Worm (Caenorhabditis elegans): Measurements from ENCODE around the gene col-115.

The col-115 gene

DNA sequence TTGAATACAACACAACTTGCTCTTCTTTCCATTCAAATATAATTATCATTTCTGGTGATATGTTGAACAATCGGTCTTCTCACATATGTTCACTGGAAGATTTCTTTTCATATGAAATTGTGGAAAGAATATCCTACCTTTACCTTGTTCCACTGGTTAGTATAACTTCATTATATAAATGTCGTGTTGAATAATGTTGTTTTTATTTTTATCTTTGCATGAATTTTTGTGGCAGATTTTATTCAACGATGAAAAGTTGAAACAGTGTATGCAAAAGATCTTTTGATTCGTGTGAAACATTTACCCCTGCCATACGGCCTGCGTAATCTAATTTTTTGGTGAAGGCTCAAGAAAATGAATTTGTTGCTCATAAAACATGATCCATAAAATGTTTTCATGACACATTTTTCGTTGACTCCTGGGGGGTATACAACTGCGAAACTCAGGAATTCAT lies 26.6 kb upstream of the col-115 start (continued):
- TF ChIP-seq ama-1 (optimal IDR thresholded peaks at IDR 0.05) (no peak), ama-1 (GFP tag; optimal IDR thresholded peaks at IDR 0.05) (no peak), aptf-2 (GFP tag; conservative IDR thresholded peaks at IDR 0.05) (no peak), mxl-1 (tag; optimal IDR thresholded peaks at IDR 0.05) (peak; percentile 36), xnd-1 (tag; optimal IDR thresholded peaks at IDR 0.05) (peak; percentile 53), ztf-3 (GFP tag; optimal IDR thresholded peaks at IDR 0.05) (no peak), ztf-6 (GFP tag; IDR thresholded peaks at IDR 0.05) (no peak), unc-130 (GFP tag; optimal IDR thresholded peaks at IDR 0.05) (peak; percentile 52), madf-10 (tag; optimal IDR thresholded peaks at IDR 0.05) (no peak), hlh-26 (GFP tag; conservative IDR thresholded peaks at IDR 0.05) (no peak), T26A5.8 (tag; optimal IDR thresholded peaks at IDR 0.05) (peak; percentile 72), chd-7 (tag; optimal IDR thresholded peaks at IDR 0.05) (peak; percentile 88), ccch-3 (GFP tag; optimal IDR thresholded peaks at IDR 0.05) (no peak), egrh-3 (GFP tag; IDR thresholded peaks at IDR 0.05) (no peak), ztf-26 (tag; optimal IDR thresholded peaks at IDR 0.05) (no peak), F57C9.4 (tag; optimal IDR thresholded peaks at IDR 0.05) (peak; percentile 78), dpl-1 (GFP tag; optimal IDR thresholded peaks at IDR 0.05) (no peak), F22D6.2 (tag; optimal IDR thresholded peaks at IDR 0.05) (no peak), snpc-1.1 (tag; optimal IDR thresholded peaks at IDR 0.05; ENCODE audit: insufficient read depth) (peak; percentile 60), nhr-80 (tag; optimal IDR thresholded peaks at IDR 0.05) (no peak), F10E7.11 (tag; optimal IDR thresholded peaks at IDR 0.05) (peak; percentile 65), bed-1 (GFP tag; IDR thresholded peaks at IDR 0.05) (no peak), lsy-27 (tag; optimal IDR thresholded peaks at IDR 0.05; ENCODE audit: borderline replicate concordance, insufficient read depth) (no peak), ceh-40 (GFP tag; IDR thresholded peaks at IDR 0.05) (0 out of 2 replicates have a peak, but pooled peaks have one; percentile 33), madf-6 (GFP tag; IDR thresholded peaks at IDR 0.05) (peak; percentile 76), madf-3 (GFP tag; IDR thresholded peaks at IDR 0.05) (0 out of 2 replicates have a peak, but pooled peaks have one; percentile 29), ZK185.1 (tag; optimal IDR thresholded peaks at IDR 0.05; ENCODE audit: poor library complexity, severe bottlenecking) (no peak), ceh-91 (GFP tag; IDR thresholded peaks at IDR 0.05) (no peak), hmg-1.2 (GFP tag; IDR thresholded peaks at IDR 0.05) (no peak; the same call in 1 of the 2 replicates), zim-3 (tag; optimal IDR thresholded peaks at IDR 0.05) (no peak), C06A6.2 (GFP tag; conservative IDR thresholded peaks at IDR 0.05) (no peak), dpff-1 (tag; optimal IDR thresholded peaks at IDR 0.05) (peak; percentile 79), F49E8.2 (tag; optimal IDR thresholded peaks at IDR 0.05; ENCODE audit: insufficient read depth) (peak; percentile 97), ets-4 (GFP tag; optimal IDR thresholded peaks at IDR 0.05) (no peak), F39B2.1 (GFP tag; IDR thresholded peaks at IDR 0.05) (peak; percentile 76), nhr-120 (GFP tag; IDR thresholded peaks at IDR 0.05) (no peak), T07F8.4 (tag; optimal IDR thresholded peaks at IDR 0.05) (peak; percentile 20), rec-8 (tag; optimal IDR thresholded peaks at IDR 0.05) (peak in 1 of 2 experiments; percentile 4), somi-1 (GFP tag; optimal IDR thresholded peaks at IDR 0.05) (no peak), snpc-1.3 (tag; optimal IDR thresholded peaks at IDR 0.05; ENCODE audit: insufficient read depth) (no peak), hlh-12 (tag; optimal IDR thresholded peaks at IDR 0.05) (no peak), hsf-1 (GFP tag; IDR thresholded peaks at IDR 0.05) (peak; percentile 80)
